Worm (Caenorhabditis elegans): Measurements from ENCODE around the gene Y71H2AM.29.

ce11 chrIII:2879703-2880102 is 47.1 kb downstream of the Y71H2AM.29 start:
- TF ChIP-seq ama-1 (optimal IDR thresholded peaks at IDR 0.05): no peak
- TF ChIP-seq ama-1 (GFP tag; optimal IDR thresholded peaks at IDR 0.05): no peak
- TF ChIP-seq pbrm-1 (GFP tag; IDR thresholded peaks at IDR 0.05): peak; percentile 40; the same call in 1 of the 2 replicates
- no peak for TF ChIP-seq snpc-4 (GFP tag; optimal IDR thresholded peaks at IDR 0.05)
- no peak for TF ChIP-seq snpc-4 (tag; optimal IDR thresholded peaks at IDR 0.05)
- no peak for TF ChIP-seq sdz-38 (tag; optimal IDR thresholded peaks at IDR 0.05)
- no peak for TF ChIP-seq F57C9.4 (tag; optimal IDR thresholded peaks at IDR 0.05)
- TF ChIP-seq ets-4 (GFP tag; optimal IDR thresholded peaks at IDR 0.05): no peak
- no peak for TF ChIP-seq lin-54 (GFP tag; optimal IDR thresholded peaks at IDR 0.05)
- TF ChIP-seq ZK185.1 (tag; optimal IDR thresholded peaks at IDR 0.05; ENCODE audit: poor library complexity, severe bottlenecking): no peak
- TF ChIP-seq nhr-80 (tag; optimal IDR thresholded peaks at IDR 0.05): no peak
- no peak for TF ChIP-seq chd-7 (tag; optimal IDR thresholded peaks at IDR 0.05)
- no peak for TF ChIP-seq efl-1 (GFP tag; optimal IDR thresholded peaks at IDR 0.05)
- no peak for TF ChIP-seq nfya-1 (tag; optimal IDR thresholded peaks at IDR 0.05; ENCODE audit: borderline replicate concordance, insufficient read depth)
- no peak for TF ChIP-seq attf-5 (GFP tag; optimal IDR thresholded peaks at IDR 0.05)
- TF ChIP-seq madf-6 (GFP tag; IDR thresholded peaks at IDR 0.05): no peak
